Fruit fly (Drosophila melanogaster): ENCODE measurements around the gene CG3939.

CG3939 gene

DNA sequence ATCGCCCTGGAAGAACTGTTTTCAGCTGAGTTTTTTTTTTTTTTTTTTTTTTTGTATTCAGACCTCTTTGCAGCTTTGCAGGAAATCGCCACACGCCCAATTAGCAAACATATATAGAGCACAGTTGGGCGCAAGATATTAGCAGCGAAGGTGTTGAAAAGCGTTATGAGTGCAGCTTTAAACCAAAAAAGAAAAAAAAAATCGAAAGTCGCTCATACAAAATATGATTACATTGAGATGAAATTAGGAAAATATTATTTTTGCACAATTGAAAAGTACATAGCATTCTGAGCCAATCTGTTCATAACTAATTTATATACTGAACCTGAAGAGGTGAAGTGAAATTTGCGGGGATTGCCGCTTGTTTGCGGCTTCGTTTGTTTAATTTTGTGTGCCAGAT lies 27.8 kb upstream of the CG3939 start (continued):
- no peak for TF ChIP-seq CG10147 (GFP tag; optimal IDR thresholded peaks at IDR 0.05)
- no peak for TF ChIP-seq prd (optimal IDR thresholded peaks at IDR 0.05)
- TF ChIP-seq prd (GFP tag; IDR thresholded peaks at IDR 0.05): 0 out of 3 replicates have a peak, but pooled peaks have one; percentile 31
- TF ChIP-seq kah (GFP tag; optimal IDR thresholded peaks at IDR 0.05): no peak
- TF ChIP-seq CG12659 (GFP tag; optimal IDR thresholded peaks at IDR 0.05): no peak
- no peak for TF ChIP-seq CG30020 (tag; optimal IDR thresholded peaks at IDR 0.05)
- no peak for TF ChIP-seq Ssrp (tag; optimal IDR thresholded peaks at IDR 0.05)
- TF ChIP-seq ranshi (GFP tag; IDR thresholded peaks at IDR 0.05): 0 out of 2 replicates have a peak, but pooled peaks have one; percentile 16
- TF ChIP-seq CG6272 (GFP tag; IDR thresholded peaks at IDR 0.05): no peak
- no peak for TF ChIP-seq Xbp1 (GFP tag; optimal IDR thresholded peaks at IDR 0.05)
- no peak for TF ChIP-seq CG12104 (GFP tag; optimal IDR thresholded peaks at IDR 0.05)
- no peak for TF ChIP-seq sug (tag; optimal IDR thresholded peaks at IDR 0.05)
- TF ChIP-seq Kr (GFP tag; optimal IDR thresholded peaks at IDR 0.05): no peak
- no peak for TF ChIP-seq CG10979 (tag; optimal IDR thresholded peaks at IDR 0.05)
- TF ChIP-seq tgo (GFP tag; IDR thresholded peaks at IDR 0.05): 0 out of 3 replicates have a peak, but pooled peaks have one; percentile 17
- no peak for TF ChIP-seq CG1024 (GFP tag; IDR thresholded peaks at IDR 0.05)

DNA sequence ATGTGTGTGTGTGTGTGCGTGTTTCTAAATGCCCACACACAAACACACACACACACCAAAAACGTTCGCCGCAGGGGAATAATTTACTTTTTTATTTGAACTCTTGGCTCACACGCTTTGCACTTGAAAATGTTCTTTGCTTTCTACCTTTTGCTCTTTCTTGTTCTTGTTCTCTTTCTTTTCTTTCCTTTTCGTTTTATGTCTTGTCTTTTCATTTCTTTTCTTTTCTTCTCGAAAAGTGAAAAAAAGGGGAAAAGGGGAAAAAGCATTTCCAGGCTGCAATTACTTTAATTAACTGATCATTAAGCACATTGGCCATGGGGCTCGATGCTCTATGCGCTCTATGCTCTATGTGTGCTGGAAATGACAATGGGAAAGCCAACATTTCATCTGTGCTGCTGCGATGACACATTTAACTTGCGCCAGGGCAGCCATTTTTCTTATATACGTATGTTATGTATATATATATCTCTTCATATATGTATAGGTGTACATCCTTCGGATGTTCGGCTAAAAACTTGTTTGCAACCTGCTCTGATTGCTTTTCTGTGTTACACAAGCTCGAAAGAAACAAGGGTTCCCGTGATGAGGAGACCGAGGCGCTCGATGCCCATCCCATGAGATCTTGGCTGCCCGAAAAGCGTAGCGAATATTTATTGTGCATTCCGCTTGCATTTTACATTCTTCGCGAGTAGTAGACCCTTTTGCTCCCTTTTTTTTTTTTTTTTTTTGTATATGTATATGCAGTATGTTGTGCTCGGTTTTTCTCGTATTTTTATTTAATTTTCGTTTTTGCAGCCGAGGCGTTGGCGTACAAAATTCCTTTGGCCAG lies 23.9 kb upstream of the CG3939 start:
- TF ChIP-seq nom (GFP tag; optimal IDR thresholded peaks at IDR 0.05) (peak; percentile 76), CG31224 (GFP tag; IDR thresholded peaks at IDR 0.05) (no peak), CG7745 (tag; optimal IDR thresholded peaks at IDR 0.05) (peak; percentile 25), pros (GFP tag; optimal IDR thresholded peaks at IDR 0.05) (peak; percentile 92), cg (GFP tag; optimal IDR thresholded peaks at IDR 0.05) (peak; percentile 50), psq (GFP tag; optimal IDR thresholded peaks at IDR 0.05) (peak; percentile 21), Ets65A (GFP tag) (peak; percentile 28), Blimp-1 (GFP tag; optimal IDR thresholded peaks at IDR 0.05) (peak; percentile 27), kni (GFP tag; optimal IDR thresholded peaks at IDR 0.05) (peak; percentile 41), Bgb (GFP tag; IDR thresholded peaks at IDR 0.05; ENCODE audit: partially characterized antibody) (no peak)

DNA sequence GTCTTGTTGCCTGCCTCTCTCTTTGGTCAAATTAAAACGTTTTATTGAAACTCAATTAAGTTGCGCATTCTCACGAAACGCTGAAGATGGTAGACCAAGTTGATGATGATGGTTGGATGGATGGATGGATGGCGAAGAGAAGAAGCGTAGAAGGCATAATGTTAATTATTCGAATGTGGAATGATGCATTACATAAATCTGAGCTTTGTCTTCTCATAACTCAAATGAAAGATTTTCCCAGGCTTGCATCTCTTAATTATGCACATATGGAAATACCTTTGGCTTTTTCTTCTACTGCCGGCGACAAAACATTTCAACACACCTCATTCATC lies 23.4 kb upstream of the CG3939 start:
- TF ChIP-seq CG8281 (tag; optimal IDR thresholded peaks at IDR 0.05): peak; percentile 97
- no peak for TF ChIP-seq NC2β (GFP tag; optimal IDR thresholded peaks at IDR 0.05)

DNA sequence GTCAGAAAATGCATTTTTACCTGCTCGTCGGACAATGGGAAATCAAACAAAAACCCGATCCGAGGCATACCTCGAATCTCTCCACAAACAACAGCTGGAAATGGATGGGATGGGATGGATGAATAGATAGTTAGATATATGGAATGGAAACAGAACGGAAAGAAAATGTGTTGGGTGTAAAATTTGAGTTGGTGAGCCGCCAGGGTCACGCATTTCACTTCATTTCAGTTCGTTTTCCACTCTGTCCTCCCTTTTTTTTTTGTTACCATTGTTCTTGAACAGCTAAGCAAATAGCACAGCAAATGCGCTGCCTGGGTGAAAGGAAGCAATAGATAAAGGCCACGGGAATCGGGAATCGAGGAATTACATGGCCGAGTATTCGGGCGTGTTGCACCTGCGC lies 22.5 kb upstream of the CG3939 start:
- TF ChIP-seq Fer2 (tag; optimal IDR thresholded peaks at IDR 0.05) (no peak), Sry-β (GFP tag; optimal IDR thresholded peaks at IDR 0.05) (no peak), CG15479 (GFP tag; optimal IDR thresholded peaks at IDR 0.05) (peak; percentile 53), luna (GFP tag; optimal IDR thresholded peaks at IDR 0.05) (no peak), grau (tag; optimal IDR thresholded peaks at IDR 0.05) (no peak), CG7357 (GFP tag; IDR thresholded peaks at IDR 0.05) (no peak), CG2199 (GFP tag; IDR thresholded peaks at IDR 0.05) (peak; percentile 79; the same call in 2 of the 3 replicates), kni (GFP tag; optimal IDR thresholded peaks at IDR 0.05) (peak; percentile 85), pfk (GFP tag; optimal IDR thresholded peaks at IDR 0.05) (peak; percentile 87), CG11398 (GFP tag; optimal IDR thresholded peaks at IDR 0.05) (no peak), pros (GFP tag; optimal IDR thresholded peaks at IDR 0.05) (peak; percentile 48), Pdp1 (GFP tag; optimal IDR thresholded peaks at IDR 0.05) (no peak), CG15514 (GFP tag; optimal IDR thresholded peaks at IDR 0.05) (no peak), Usf (GFP tag; optimal IDR thresholded peaks at IDR 0.05) (no peak), tup (GFP tag; optimal IDR thresholded peaks at IDR 0.05) (no peak), sqz (GFP tag; optimal IDR thresholded peaks at IDR 0.05) (peak; percentile 21), Oli (tag; optimal IDR thresholded peaks at IDR 0.05) (no peak), D (optimal IDR thresholded peaks at IDR 0.05) (peak; percentile 85), D (GFP tag; optimal IDR thresholded peaks at IDR 0.05) (no peak)
